Worm (Caenorhabditis elegans) whole organism, L3 larva: ENCODE results near the gene Y17G7B.23.
A peak's percentile ranks its signal among the peaks of the same experiment; 100 is the strongest.

Experiments used
- egl-27 ChIP-seq: sonication (generic microtip); optimal IDR thresholded peaks from 4 replicates; lab custom pipeline; 2017; ENCODE audit warnings: missing biosample characterization, missing genetic modification reagents, missing genetic modification characterization
- lin-39 ChIP-seq: fragments of 150-350 bp; optimal IDR thresholded peaks from 2 replicates; lab custom pipeline; 2018; ENCODE audit warnings: missing biosample characterization, missing genetic modification reagents, missing genetic modification characterization
- nhr-237 ChIP-seq: fragments of 150-350 bp; optimal IDR thresholded peaks from 2 replicates; lab custom pipeline; 2014; ENCODE audit warnings: missing biosample characterization, missing genetic modification characterization
- nhr-28 ChIP-seq: fragments of 150-350 bp; optimal IDR thresholded peaks from 2 replicates; lab custom pipeline; 2014; ENCODE audit warnings: missing biosample characterization, missing genetic modification characterization
- pha-4 ChIP-seq: fragments of 150-350 bp; optimal IDR thresholded peaks from 2 replicates; lab custom pipeline; 2014; ENCODE audit warnings: missing biosample characterization, missing genetic modification reagents, missing genetic modification characterization
- snpc-4 ChIP-seq: fragments of 150-350 bp; optimal IDR thresholded peaks from 2 replicates; lab custom pipeline; 2014; ENCODE audit warnings: missing biosample characterization, missing genetic modification characterization
- unc-39 ChIP-seq: sonication (generic microtip); optimal IDR thresholded peaks from 4 replicates; lab custom pipeline; 2017; ENCODE audit warnings: missing biosample characterization, missing genetic modification characterization
- zag-1 ChIP-seq: fragments of 150-350 bp; optimal IDR thresholded peaks from 2 replicates; lab custom pipeline; 2014; ENCODE audit warnings: missing biosample characterization, missing genetic modification characterization
- ztf-4 ChIP-seq: fragments of 150-350 bp; optimal IDR thresholded peaks from 2 replicates; lab custom pipeline; 2014; ENCODE audit warnings: missing biosample characterization, missing genetic modification characterization

- TF ChIP-seq nhr-28 (tag; lab: Kevin White, UChicago) (no peak), zag-1 (no peak), nhr-237 (no peak), snpc-4 (tag; lab: Kevin White, UChicago) (peak; percentile 38), unc-39 (no peak), pha-4 (tag; lab: Kevin White, UChicago) (peak; percentile 73), lin-39 (tag; lab: Kevin White, UChicago) (peak; percentile 89), egl-27 (no peak), ztf-4 (tag; lab: Kevin White, UChicago) (peak; percentile 22)
Measured at ce11 chrII:11960596-11961217, 38.3 kb upstream of the Y17G7B.23 start.
